Fruit fly (Drosophila melanogaster): ENCODE measurements around the gene CG7920.

DNA sequence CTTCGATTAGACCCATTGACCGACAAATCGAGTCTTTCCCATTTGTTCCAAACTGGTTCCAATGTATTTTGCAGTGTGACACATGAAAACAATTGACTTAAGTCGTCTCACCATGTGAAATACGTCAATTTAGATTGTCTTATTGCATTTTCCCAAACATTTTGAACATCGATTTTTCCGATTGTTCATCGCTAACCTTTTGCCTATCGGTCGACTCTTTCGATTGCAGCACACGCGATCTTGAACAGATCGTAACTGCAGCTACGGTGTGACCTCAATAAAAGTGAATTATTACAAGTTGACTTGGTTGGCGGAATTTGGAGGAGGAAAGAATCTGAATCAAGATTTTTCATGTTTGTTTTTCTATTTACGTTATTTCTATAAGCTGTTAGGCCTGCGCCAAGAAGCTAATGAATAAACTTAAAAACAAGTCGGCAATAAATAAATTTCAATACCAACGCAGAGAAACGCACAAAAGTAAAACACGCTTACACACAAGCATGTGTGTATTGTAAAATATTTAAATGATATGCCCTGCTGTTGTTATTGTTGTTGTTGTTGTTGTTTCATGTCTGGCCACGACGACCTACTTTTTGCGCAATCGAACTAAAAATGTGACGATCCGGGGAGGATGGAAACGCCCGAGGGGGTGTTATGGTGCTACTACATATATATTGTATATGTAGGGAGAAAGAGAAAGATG lies 45.5 kb upstream of the CG7920 start:
- TF ChIP-seq psq (optimal IDR thresholded peaks at IDR 0.05), result no peak
- TF ChIP-seq h (optimal IDR thresholded peaks at IDR 0.05), result no peak
- TF ChIP-seq insv (optimal IDR thresholded peaks at IDR 0.05), result no peak
- TF ChIP-seq ttk (optimal IDR thresholded peaks at IDR 0.05), result no peak
